Fruit fly (Drosophila melanogaster) whole organism, embryonic: ENCODE measurements around the gene CG17105.

Experiments used
- Awh ChIP-seq: fragments of 200-800 bp; sonication (Bioruptor generic); IDR thresholded peaks from 2 replicates; pipeline ENCODE4, ENCODE4 v1.3.6; 2022; ENCODE audit warnings: missing biosample characterization, missing genetic modification characterization
- CG14860 ChIP-seq: fragments of 200-800 bp; sonication (Bioruptor generic); IDR thresholded peaks from 3 replicates; pipeline ENCODE4 v1.3.6; 2022; ENCODE audit warnings: missing biosample characterization, missing genetic modification characterization; ENCODE audit not compliant: partially characterized antibody
- CG6813 ChIP-seq: fragments of 200-800 bp; sonication (Bioruptor generic); optimal IDR thresholded peaks from 2 replicates; lab custom pipeline; 2017; ENCODE audit warnings: missing biosample characterization, missing genetic modification characterization, mild to moderate bottlenecking, moderate library complexity, missing genetic modification reagents
- CG8359 ChIP-seq: fragments of 200-800 bp; sonication (Bioruptor generic); optimal IDR thresholded peaks from 2 replicates; lab custom pipeline; 2017; ENCODE audit warnings: missing biosample characterization, mild to moderate bottlenecking, missing genetic modification characterization, borderline replicate concordance
- Dfd ChIP-seq, 2 experiments: fragments of >200 bp; optimal IDR thresholded peaks; 2 replicates each; lab custom pipeline; 2017; ENCODE audit warnings: missing biosample characterization in 2 of 2, missing genetic modification characterization in 2 of 2
- HLH4C ChIP-seq: fragments of 200-800 bp; sonication (Bioruptor generic); IDR thresholded peaks from 3 replicates; pipeline ENCODE4 v1.3.6; 2022; ENCODE audit warnings: missing biosample characterization, missing genetic modification characterization; ENCODE audit not compliant: partially characterized antibody
- Hmx ChIP-seq: fragments of 200-800 bp; sonication (Bioruptor generic); optimal IDR thresholded peaks from 2 replicates; lab custom pipeline; 2016; ENCODE audit warnings: missing biosample characterization, missing genetic modification characterization
- ab ChIP-seq: fragments of 200-800 bp; sonication (Bioruptor generic); optimal IDR thresholded peaks from 2 replicates; lab custom pipeline; 2016; ENCODE audit warnings: missing biosample characterization, missing genetic modification characterization
- bcd ChIP-seq: fragments of 200-800 bp; sonication (Bioruptor generic); optimal IDR thresholded peaks from 2 replicates; lab custom pipeline; 2017; ENCODE audit warnings: missing biosample characterization, mild to moderate bottlenecking, missing genetic modification characterization
- dmrt11E ChIP-seq: fragments of 200-800 bp; sonication (Bioruptor generic); optimal IDR thresholded peaks from 3 replicates; lab custom pipeline; 2018; ENCODE audit warnings: missing biosample characterization, mild to moderate bottlenecking, missing genetic modification characterization, moderate library complexity
- luna ChIP-seq: fragments of 200-800 bp; sonication (Bioruptor generic); optimal IDR thresholded peaks from 2 replicates; lab custom pipeline; 2016; ENCODE audit warnings: missing biosample characterization, missing genetic modification characterization
- ro ChIP-seq: fragments of 200-800 bp; sonication (Bioruptor generic); IDR thresholded peaks from 2 replicates; pipeline ENCODE4 v1.3.6; 2022; ENCODE audit warnings: missing biosample characterization, missing genetic modification characterization

- no peak for TF ChIP-seq ab (GFP tag; lab: Kevin White, UChicago)
- TF ChIP-seq dmrt11E (tag; lab: Kevin White, UChicago): no peak
- no peak for TF ChIP-seq Hmx (GFP tag; lab: Kevin White, UChicago)
- no peak for TF ChIP-seq CG8359
- TF ChIP-seq bcd (GFP tag; lab: Kevin White, UChicago): no peak
- no peak for TF ChIP-seq luna (GFP tag; lab: Kevin White, UChicago)
- no peak for TF ChIP-seq ro
- TF ChIP-seq HLH4C: no peak
- TF ChIP-seq CG14860: no peak
- TF ChIP-seq CG6813: no peak
- no peak for TF ChIP-seq Dfd (GFP tag; optimal IDR thresholded peaks at IDR 0.05; lab: Kevin White, UChicago)
- no peak for TF ChIP-seq Awh (GFP tag; lab: Robert Waterston, UW)
Observed at dm6 chr2L:10671530-10671929, 9.3 kb upstream of the CG17105 start.
